Worm (Caenorhabditis elegans): ENCODE data around the gene Y69H2.17.

Gene Y69H2.17

ce11 chrV:18723604-18724003, 38.9 kb downstream of the Y69H2.17 start (continued):
- TF ChIP-seq mml-1 (tag; optimal IDR thresholded peaks at IDR 0.05) = no peak
- no peak for TF ChIP-seq daf-12 (tag; optimal IDR thresholded peaks at IDR 0.05)
- peak; percentile 12 for TF ChIP-seq nhr-25 (tag; optimal IDR thresholded peaks at IDR 0.05)
- peak; percentile 59 for TF ChIP-seq lin-39 (tag; optimal IDR thresholded peaks at IDR 0.05)
- TF ChIP-seq skn-1 (tag; optimal IDR thresholded peaks at IDR 0.05) = peak; percentile 55
- TF ChIP-seq nfya-1 (tag; optimal IDR thresholded peaks at IDR 0.05; ENCODE audit: insufficient read depth) = peak; percentile 91
- no peak for TF ChIP-seq unc-62 (GFP tag; optimal IDR thresholded peaks at IDR 0.05)
- no peak for TF ChIP-seq tbx-2 (tag; optimal IDR thresholded peaks at IDR 0.05)
- no peak for TF ChIP-seq elt-1 (tag; optimal IDR thresholded peaks at IDR 0.05)
- peak; percentile 79 for TF ChIP-seq pqm-1 (tag; optimal IDR thresholded peaks at IDR 0.05)
- peak; percentile 66 for TF ChIP-seq elt-2 (tag; optimal IDR thresholded peaks at IDR 0.05)
- peak; percentile 98 for TF ChIP-seq egl-5 (tag; optimal IDR thresholded peaks at IDR 0.05)
- TF ChIP-seq lsy-12 (tag; optimal IDR thresholded peaks at IDR 0.05) = no peak
- TF ChIP-seq nhr-23 (tag; optimal IDR thresholded peaks at IDR 0.05) = peak; percentile 86
- TF ChIP-seq zag-1 (tag; optimal IDR thresholded peaks at IDR 0.05) = no peak
- TF ChIP-seq ZK546.5 (tag; optimal IDR thresholded peaks at IDR 0.05) = no peak
- TF ChIP-seq nhr-12 (tag; optimal IDR thresholded peaks at IDR 0.05) = no peak

ce11 chrV:18724076-18724475, 39.3 kb downstream of the Y69H2.17 start:
- TF ChIP-seq sea-2 (GFP tag; optimal IDR thresholded peaks at IDR 0.05) = no peak
- no peak for TF ChIP-seq nhr-23 (tag; optimal IDR thresholded peaks at IDR 0.05)
- no peak for TF ChIP-seq ztf-4 (tag; optimal IDR thresholded peaks at IDR 0.05)
- no peak for TF ChIP-seq unc-62 (GFP tag; optimal IDR thresholded peaks at IDR 0.05)
- TF ChIP-seq lsy-12 (tag; optimal IDR thresholded peaks at IDR 0.05) = no peak
- no peak for TF ChIP-seq hmg-11 (tag; optimal IDR thresholded peaks at IDR 0.05)
- TF ChIP-seq ama-1 (optimal IDR thresholded peaks at IDR 0.05) = no peak
- no peak for TF ChIP-seq elt-3 (tag; optimal IDR thresholded peaks at IDR 0.05)
- no peak for TF ChIP-seq nhr-237 (tag; optimal IDR thresholded peaks at IDR 0.05)
- no peak for TF ChIP-seq snpc-4 (tag; optimal IDR thresholded peaks at IDR 0.05)

- TF ChIP-seq nhr-12 (tag; optimal IDR thresholded peaks at IDR 0.05) (no peak), unc-62 (GFP tag; optimal IDR thresholded peaks at IDR 0.05) (no peak)
Measured at ce11 chrV:18725858-18726257, 41.1 kb downstream of the Y69H2.17 start.

ce11 chrV:18729324-18729924, 44.7 kb downstream of the Y69H2.17 start, which contains the start of gene asp-19:
Gene asp-19, minus strand, starts transcription at chrV:18729374.
- TF ChIP-seq nhr-23 (tag; optimal IDR thresholded peaks at IDR 0.05) = no peak
- TF ChIP-seq eor-1 (tag; optimal IDR thresholded peaks at IDR 0.05) = no peak
- TF ChIP-seq fkh-2 (tag; optimal IDR thresholded peaks at IDR 0.05) = no peak
- no peak for TF ChIP-seq nfya-1 (tag; optimal IDR thresholded peaks at IDR 0.05; ENCODE audit: insufficient read depth)
- no peak for TF ChIP-seq fkh-10 (GFP tag; optimal IDR thresholded peaks at IDR 0.05)
- TF ChIP-seq ceh-82 (tag; optimal IDR thresholded peaks at IDR 0.05) = no peak
- no peak for TF ChIP-seq nhr-43 (tag; optimal IDR thresholded peaks at IDR 0.05; ENCODE audit: poor library complexity, severe bottlenecking)
- no peak for TF ChIP-seq ztf-4 (tag; optimal IDR thresholded peaks at IDR 0.05)
- TF ChIP-seq nhr-67 (tag; optimal IDR thresholded peaks at IDR 0.05) = no peak
- no peak for TF ChIP-seq elt-2 (tag; optimal IDR thresholded peaks at IDR 0.05)

ce11 chrV:18731579-18732041, 46.9 kb downstream of the Y69H2.17 start, which contains the start of the genes asp-18 and scl-19:
Gene asp-18, minus strand, starts transcription at chrV:18731679.
Gene scl-19, plus strand, starts transcription at chrV:18731991.
- TF ChIP-seq skn-1 (tag; optimal IDR thresholded peaks at IDR 0.05) = no peak

ce11 chrV:18733942-18734341, 49.2 kb downstream of the Y69H2.17 start:
- TF ChIP-seq jun-1 (tag; optimal IDR thresholded peaks at IDR 0.05) (no peak), tbx-2 (tag; optimal IDR thresholded peaks at IDR 0.05) (no peak), zag-1 (tag; optimal IDR thresholded peaks at IDR 0.05) (no peak), nhr-12 (tag; optimal IDR thresholded peaks at IDR 0.05) (no peak), daf-12 (tag; optimal IDR thresholded peaks at IDR 0.05) (no peak), nhr-28 (tag; optimal IDR thresholded peaks at IDR 0.05) (no peak), sea-2 (GFP tag; optimal IDR thresholded peaks at IDR 0.05) (no peak)
